Worm (Caenorhabditis elegans): Measurements from ENCODE around the gene Y49A10A.2.

Gene Y49A10A.2

ce11 chrX:10338761-10339160 is 33.7 kb downstream of the Y49A10A.2 start:
- no peak for TF ChIP-seq ceh-83 (GFP tag; optimal IDR thresholded peaks at IDR 0.05)
- no peak for TF ChIP-seq nhr-76 (tag; optimal IDR thresholded peaks at IDR 0.05)
- no peak for TF ChIP-seq elt-1 (tag; optimal IDR thresholded peaks at IDR 0.05; ENCODE audit: borderline replicate concordance, insufficient read depth)
- TF ChIP-seq unc-39 (tag; optimal IDR thresholded peaks at IDR 0.05) = no peak
- TF ChIP-seq flh-1 (GFP tag; optimal IDR thresholded peaks at IDR 0.05) = no peak
- no peak for TF ChIP-seq nhr-2 (tag; optimal IDR thresholded peaks at IDR 0.05)

DNA sequence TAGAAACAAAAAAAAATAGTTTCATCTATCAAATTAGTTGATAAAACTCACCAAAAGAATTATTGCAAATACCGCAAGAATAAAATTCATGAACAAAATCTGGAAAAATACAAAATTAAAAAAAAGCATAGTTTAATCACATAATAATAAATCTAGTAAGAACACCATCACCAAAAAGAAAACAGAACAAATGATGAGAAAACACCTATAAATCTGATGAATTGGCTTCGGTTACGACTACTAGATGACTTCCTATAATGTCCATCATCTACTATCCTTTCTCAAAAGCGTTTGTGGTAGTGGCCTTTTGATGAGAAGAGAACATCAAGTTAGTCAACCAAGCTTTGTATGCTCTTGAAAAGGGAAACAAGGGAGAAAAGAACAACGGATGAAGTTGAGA is 34.4 kb downstream of the Y49A10A.2 start, which contains the start of gene cut-5:
cut-5 (minus strand) TSS at position 101 of the 400 bp plus-strand sequence.
- TF ChIP-seq flh-1 (GFP tag; optimal IDR thresholded peaks at IDR 0.05) (no peak), blmp-1 (tag; optimal IDR thresholded peaks at IDR 0.05) (no peak), unc-120 (tag; optimal IDR thresholded peaks at IDR 0.05; ENCODE audit: poor library complexity, severe bottlenecking) (no peak), ham-2 (GFP tag; optimal IDR thresholded peaks at IDR 0.05) (no peak), ces-1 (GFP tag; optimal IDR thresholded peaks at IDR 0.05) (no peak)

- peak; percentile 62 for TF ChIP-seq sptf-1 (tag; optimal IDR thresholded peaks at IDR 0.05)
- no peak for TF ChIP-seq unc-62 (GFP tag; optimal IDR thresholded peaks at IDR 0.05)
Observed at ce11 chrX:10336592-10336991, 35.9 kb downstream of the Y49A10A.2 start.

- TF ChIP-seq unc-39 (tag; optimal IDR thresholded peaks at IDR 0.05) (no peak), zip-8 (tag; optimal IDR thresholded peaks at IDR 0.05) (no peak)
Observed at ce11 chrX:10336138-10336537, 36.3 kb downstream of the Y49A10A.2 start, which contains the start of gene idpa-3. Gene idpa-3 (plus strand): TSS chrX:10336438.

- peak; percentile 2 for TF ChIP-seq hlh-1 (tag; optimal IDR thresholded peaks at IDR 0.05)
- no peak for TF ChIP-seq M03D4.4 (tag; optimal IDR thresholded peaks at IDR 0.05)
Observed at ce11 chrX:10333301-10333854, 39.1 kb downstream of the Y49A10A.2 start, which contains the start of gene R07E3.4. Gene R07E3.4 (minus strand): TSS chrX:10333351.

- TF ChIP-seq nhr-2 (tag; optimal IDR thresholded peaks at IDR 0.05) (no peak), mep-1 (tag; optimal IDR thresholded peaks at IDR 0.05) (no peak), ces-1 (GFP tag; optimal IDR thresholded peaks at IDR 0.05) (peak; percentile 39), ceh-83 (GFP tag; optimal IDR thresholded peaks at IDR 0.05) (no peak), mab-5 (tag; optimal IDR thresholded peaks at IDR 0.05) (no peak), lsy-2 (tag; optimal IDR thresholded peaks at IDR 0.05) (no peak), drap-1 (GFP tag; optimal IDR thresholded peaks at IDR 0.05) (no peak), ceh-39 (tag; optimal IDR thresholded peaks at IDR 0.05) (no peak), pha-4 (tag; optimal IDR thresholded peaks at IDR 0.05) (no peak), elt-1 (tag; optimal IDR thresholded peaks at IDR 0.05; ENCODE audit: borderline replicate concordance, insufficient read depth) (no peak), unc-62 (GFP tag; optimal IDR thresholded peaks at IDR 0.05) (peak; percentile 32), mls-2 (tag; optimal IDR thresholded peaks at IDR 0.05) (no peak), nhr-237 (tag; optimal IDR thresholded peaks at IDR 0.05) (no peak), unc-39 (tag; optimal IDR thresholded peaks at IDR 0.05) (no peak), ham-2 (GFP tag; optimal IDR thresholded peaks at IDR 0.05) (no peak), M03D4.4 (tag; optimal IDR thresholded peaks at IDR 0.05) (no peak), ztf-11 (tag; optimal IDR thresholded peaks at IDR 0.05) (no peak)
Observed at ce11 chrX:10332035-10332614, 40.3 kb downstream of the Y49A10A.2 start.

DNA sequence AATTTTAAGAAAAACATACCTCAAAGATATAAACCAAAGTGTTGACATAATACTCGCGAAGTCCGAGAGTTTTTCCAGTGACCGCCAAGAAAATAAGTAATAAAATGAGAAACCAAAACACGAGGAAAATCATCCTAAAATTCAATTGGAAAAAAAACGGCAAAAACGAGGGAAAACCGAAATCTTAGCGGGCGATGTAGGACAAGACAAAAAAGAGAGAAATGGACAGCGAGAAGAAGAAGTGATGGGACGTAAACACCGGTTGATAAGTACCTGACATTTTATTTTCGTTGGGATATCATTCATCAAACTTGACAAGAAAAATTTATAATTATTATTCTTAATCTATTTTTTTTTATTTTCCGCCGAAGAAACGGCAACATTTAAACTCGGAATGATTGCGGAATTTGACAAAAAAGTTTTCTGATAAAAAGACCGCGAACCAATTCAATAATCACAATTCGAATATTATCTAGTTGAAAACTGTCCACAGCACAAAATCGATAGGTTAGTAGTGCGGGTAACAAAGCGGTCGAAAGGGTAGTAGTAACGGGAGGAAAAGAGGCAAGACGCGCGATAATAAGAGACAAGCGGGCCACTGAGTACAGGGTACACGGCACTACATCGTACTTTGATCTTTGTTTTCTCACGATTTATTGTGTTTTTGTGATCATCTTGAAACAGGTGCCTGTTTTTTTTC is 45.0 kb downstream of the Y49A10A.2 start, which contains the start of gene acl-5:
acl-5 (minus strand) TSS at position 134 of the 700 bp plus-strand sequence.
- TF ChIP-seq unc-120 (tag; optimal IDR thresholded peaks at IDR 0.05; ENCODE audit: poor library complexity, severe bottlenecking) (no peak), mep-1 (tag; optimal IDR thresholded peaks at IDR 0.05) (no peak), ceh-39 (tag; optimal IDR thresholded peaks at IDR 0.05) (no peak), lin-32 (GFP tag; optimal IDR thresholded peaks at IDR 0.05) (no peak), unc-39 (tag; optimal IDR thresholded peaks at IDR 0.05) (no peak), hlh-1 (tag; optimal IDR thresholded peaks at IDR 0.05) (no peak), nhr-12 (tag; optimal IDR thresholded peaks at IDR 0.05) (no peak), nhr-76 (tag; optimal IDR thresholded peaks at IDR 0.05) (no peak), ham-2 (GFP tag; optimal IDR thresholded peaks at IDR 0.05) (no peak), snpc-4 (tag; optimal IDR thresholded peaks at IDR 0.05) (no peak), nhr-28 (tag; optimal IDR thresholded peaks at IDR 0.05) (no peak), cnd-1 (tag; optimal IDR thresholded peaks at IDR 0.05) (no peak)

All from whole organism, mixed stage, embryonic.